Worm (Caenorhabditis elegans) whole organism, L3 larva: Measurements from ENCODE around the gene Y50E8A.1.
A peak's percentile ranks its signal among the peaks of the same experiment; 100 is the strongest.

Experiments used
- ZK546.5 ChIP-seq: sonication (generic microtip); optimal IDR thresholded peaks from 2 replicates; lab custom pipeline; 2017; ENCODE audit warnings: missing biosample characterization, missing genetic modification characterization
- ceh-28 ChIP-seq: fragments of 150-350 bp; optimal IDR thresholded peaks from 2 replicates; lab custom pipeline; 2014; ENCODE audit warnings: missing biosample characterization, missing genetic modification reagents, missing genetic modification characterization
- ceh-82 ChIP-seq: fragments of 150-350 bp; optimal IDR thresholded peaks from 2 replicates; lab custom pipeline; 2014; ENCODE audit warnings: missing biosample characterization, missing genetic modification characterization
- elt-2 ChIP-seq: sonication (generic microtip); optimal IDR thresholded peaks from 2 replicates; lab custom pipeline; 2016; ENCODE audit warnings: missing genetic modification reagents, mild to moderate bottlenecking, missing genetic modification characterization, missing compliant biosample characterization
- elt-3 ChIP-seq, 3 experiments: fragments of 150-350 bp in 1 of 3; sonication (generic microtip) in 2 of 3; optimal IDR thresholded peaks; 2 replicates in 2 of 3; 4 replicates in 1 of 3; lab custom pipeline; 2014 to 2017; ENCODE audit warnings: missing biosample characterization in 3 of 3, missing genetic modification characterization in 3 of 3
- mml-1 ChIP-seq: fragments of 150-350 bp; sonication (generic microtip); optimal IDR thresholded peaks from 3 replicates; lab custom pipeline; 2014; ENCODE audit warnings: missing biosample characterization, missing genetic modification characterization
- nfya-1 ChIP-seq: sonication (generic microtip); optimal IDR thresholded peaks from 2 replicates; lab custom pipeline; 2017; ENCODE audit warnings: missing genetic modification characterization, mild to moderate bottlenecking, missing compliant biosample characterization, antibody characterized with exemption, moderate library complexity; ENCODE audit not compliant: insufficient read depth
- nhr-23 ChIP-seq: fragments of 150-350 bp; optimal IDR thresholded peaks from 2 replicates; lab custom pipeline; 2014; ENCODE audit warnings: missing biosample characterization, missing genetic modification reagents, missing genetic modification characterization
- nhr-77 ChIP-seq: fragments of 150-350 bp; optimal IDR thresholded peaks from 2 replicates; lab custom pipeline; 2014; ENCODE audit warnings: missing biosample characterization, missing genetic modification characterization
- sea-2 ChIP-seq: fragments of 150-350 bp; sonication (generic microtip); optimal IDR thresholded peaks from 4 replicates; lab custom pipeline; 2014; ENCODE audit warnings: missing biosample characterization, missing genetic modification reagents, missing genetic modification characterization
- tbx-2 ChIP-seq: sonication (generic microtip); optimal IDR thresholded peaks from 2 replicates; lab custom pipeline; 2016; ENCODE audit warnings: mild to moderate bottlenecking, missing genetic modification characterization, missing compliant biosample characterization
- unc-39 ChIP-seq: sonication (generic microtip); optimal IDR thresholded peaks from 4 replicates; lab custom pipeline; 2017; ENCODE audit warnings: missing biosample characterization, missing genetic modification characterization
- unc-62 ChIP-seq: fragments of 150-350 bp; sonication (generic microtip); optimal IDR thresholded peaks from 4 replicates; lab custom pipeline; 2014; ENCODE audit warnings: missing biosample characterization, missing genetic modification reagents, missing genetic modification characterization
- ztf-11 ChIP-seq: fragments of 150-350 bp; optimal IDR thresholded peaks from 2 replicates; lab custom pipeline; 2014; ENCODE audit warnings: missing biosample characterization, missing genetic modification characterization

- TF ChIP-seq nhr-77 (tag; lab: Kevin White, UChicago) (no peak), unc-62 (GFP tag; lab: Kevin White, UChicago) (no peak), nfya-1 (peak; percentile 80), ceh-82 (no peak), tbx-2 (tag; lab: Kevin White, UChicago) (no peak), ZK546.5 (tag; lab: Kevin White, UChicago) (no peak), unc-39 (tag; lab: Kevin White, UChicago) (no peak), elt-2 (tag; lab: Kevin White, UChicago) (no peak), ztf-11 (no peak), elt-3 (tag; optimal IDR thresholded peaks at IDR 0.05; lab: Kevin White, UChicago) (no peak), ceh-28 (tag; lab: Kevin White, UChicago) (no peak), nhr-23 (no peak), mml-1 (tag; lab: Kevin White, UChicago) (no peak), sea-2 (no peak)
Measured at ce11 chrV:14678298-14678697, 48.4 kb upstream of the Y50E8A.1 start.
